Fruit fly (Drosophila melanogaster) whole organism, adult: ENCODE measurements around the gene CG32152.

ENCODE experiments used
- CG12768 ChIP-seq: fragments of 200-800 bp; sonication (Bioruptor generic); optimal IDR thresholded peaks from 2 replicates; lab custom pipeline; 2017; ENCODE audit warnings: missing biosample characterization, missing genetic modification characterization, mild to moderate bottlenecking, moderate library complexity, missing genetic modification reagents
- CG33017 ChIP-seq: fragments of 200-800 bp; sonication (Bioruptor generic); optimal IDR thresholded peaks from 2 replicates; lab custom pipeline; 2018; ENCODE audit warnings: missing biosample characterization, mild to moderate bottlenecking, missing genetic modification characterization, moderate library complexity
- CG5204 ChIP-seq: fragments of 200-800 bp; sonication (Bioruptor generic); optimal IDR thresholded peaks from 2 replicates; lab custom pipeline; 2016; ENCODE audit warnings: missing biosample characterization, missing genetic modification characterization
- bab1 ChIP-seq: fragments of 200-800 bp; sonication (Bioruptor generic); optimal IDR thresholded peaks from 3 replicates; lab custom pipeline; 2019; ENCODE audit warnings: missing biosample characterization, mild to moderate bottlenecking, missing genetic modification characterization, moderate library complexity
- kay ChIP-seq: fragments of 200-800 bp; sonication (Bioruptor generic); peaks from one replicate; lab custom pipeline; 2016; ENCODE audit warnings: missing biosample characterization, missing genetic modification characterization, borderline replicate concordance
- tj ChIP-seq: fragments of 200-800 bp; sonication (Bioruptor generic); optimal IDR thresholded peaks from 3 replicates; lab custom pipeline; 2017; ENCODE audit warnings: missing biosample characterization, mild to moderate bottlenecking, missing genetic modification characterization, moderate library complexity
- toe ChIP-seq: fragments of 200-800 bp; sonication (Bioruptor generic); optimal IDR thresholded peaks from 2 replicates; lab custom pipeline; 2016; ENCODE audit warnings: missing biosample characterization, missing genetic modification characterization

dm6 chr3L:16155547-16155946 lies 11.7 kb upstream of the CG32152 start:
- TF ChIP-seq CG5204 (GFP tag; lab: Kevin White, UChicago) = no peak
- no peak for TF ChIP-seq bab1
- TF ChIP-seq kay (GFP tag; lab: Kevin White, UChicago) = no peak
- TF ChIP-seq toe (GFP tag; lab: Kevin White, UChicago) = no peak
- TF ChIP-seq CG12768 (GFP tag; lab: Kevin White, UChicago) = no peak
- TF ChIP-seq tj (GFP tag; lab: Kevin White, UChicago) = no peak
- no peak for TF ChIP-seq CG33017
